Worm (Caenorhabditis elegans): ENCODE data around the gene F23D12.3.

Gene F23D12.3

ce11 chrX:14470687-14471086, 28.3 kb downstream of the F23D12.3 start, which contains the start of gene M163.10:
Gene M163.10, plus strand, starts transcription at chrX:14470987.
- TF ChIP-seq nhr-77 (tag; optimal IDR thresholded peaks at IDR 0.05) (no peak), nhr-76 (tag; optimal IDR thresholded peaks at IDR 0.05) (no peak), snpc-4 (tag; optimal IDR thresholded peaks at IDR 0.05) (no peak), saeg-2 (GFP tag; IDR thresholded peaks at IDR 0.05) (no peak), lin-1 (GFP tag; IDR thresholded peaks at IDR 0.05) (no peak), pqm-1 (tag; optimal IDR thresholded peaks at IDR 0.05) (no peak), ctbp-1 (GFP tag; IDR thresholded peaks at IDR 0.05) (no peak), ceh-82 (tag; optimal IDR thresholded peaks at IDR 0.05) (no peak), ces-1 (GFP tag; optimal IDR thresholded peaks at IDR 0.05) (no peak), ztf-11 (tag; optimal IDR thresholded peaks at IDR 0.05) (no peak), spr-3 (GFP tag; optimal IDR thresholded peaks at IDR 0.05) (no peak), daf-8 (GFP tag; IDR thresholded peaks at IDR 0.05) (no peak), fkh-10 (GFP tag; optimal IDR thresholded peaks at IDR 0.05) (no peak), R02D3.7 (tag; optimal IDR thresholded peaks at IDR 0.05) (no peak), mxl-2 (GFP tag; conservative IDR thresholded peaks at IDR 0.05) (no peak), hlh-11 (tag; optimal IDR thresholded peaks at IDR 0.05) (no peak), ceh-20 (GFP tag; IDR thresholded peaks at IDR 0.05) (no peak), madf-5 (GFP tag; IDR thresholded peaks at IDR 0.05) (no peak), attf-4 (tag; optimal IDR thresholded peaks at IDR 0.05) (no peak), lin-38 (GFP tag; IDR thresholded peaks at IDR 0.05) (no peak)

- TF ChIP-seq nhr-41 (GFP tag; IDR thresholded peaks at IDR 0.05) (no peak), saeg-2 (GFP tag; IDR thresholded peaks at IDR 0.05) (no peak), pqm-1 (tag; optimal IDR thresholded peaks at IDR 0.05) (no peak), lsy-2 (tag; optimal IDR thresholded peaks at IDR 0.05) (no peak), daf-12 (tag; optimal IDR thresholded peaks at IDR 0.05) (no peak), nhr-11 (tag; optimal IDR thresholded peaks at IDR 0.05) (no peak), php-3 (GFP tag; IDR thresholded peaks at IDR 0.05) (no peak), zip-11 (GFP tag; IDR thresholded peaks at IDR 0.05) (no peak), ZK337.2 (GFP tag; IDR thresholded peaks at IDR 0.05) (no peak), unc-130 (GFP tag; optimal IDR thresholded peaks at IDR 0.05) (no peak), ceh-20 (GFP tag; IDR thresholded peaks at IDR 0.05) (no peak), tra-1 (GFP tag; IDR thresholded peaks at IDR 0.05) (no peak), lin-39 (tag; optimal IDR thresholded peaks at IDR 0.05) (no peak), ceh-28 (tag; optimal IDR thresholded peaks at IDR 0.05) (no peak), vab-7 (GFP tag; IDR thresholded peaks at IDR 0.05) (no peak), dmd-6 (GFP tag; IDR thresholded peaks at IDR 0.05) (no peak)
Measured at ce11 chrX:14473740-14474139, 31.3 kb downstream of the F23D12.3 start, which contains the start of gene M163.5. Gene M163.5, plus strand, starts transcription at chrX:14474040.

DNA sequence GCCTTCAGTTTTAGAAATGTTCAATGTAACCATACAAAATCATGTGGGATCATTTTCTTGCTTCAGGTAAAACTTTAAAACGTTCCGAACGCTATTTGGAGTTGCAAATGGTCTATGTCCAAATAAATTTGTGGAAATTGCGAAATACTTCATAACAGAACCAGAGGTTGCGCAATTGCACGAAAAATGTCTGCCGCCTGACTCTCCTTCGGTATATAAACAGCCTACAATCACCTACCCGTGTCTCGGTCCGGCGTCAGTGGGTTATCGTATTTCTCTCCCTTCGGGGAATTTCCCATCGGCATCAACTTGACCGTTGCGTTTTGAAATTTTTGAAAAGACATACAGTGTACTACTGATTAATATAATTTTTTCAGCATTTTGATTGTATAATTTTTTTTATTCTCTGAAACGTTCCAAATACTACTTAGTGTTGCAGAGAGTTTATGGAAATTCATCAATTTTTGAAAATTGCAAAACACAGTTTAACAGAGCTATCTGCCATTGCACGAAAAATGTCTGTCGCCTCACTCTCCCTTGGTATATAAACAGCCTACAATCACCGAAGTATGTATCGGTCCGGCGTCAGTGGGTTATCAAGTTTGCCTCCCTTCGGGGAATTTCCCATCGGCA, 34.3 kb downstream of the F23D12.3 start:
- no peak for TF ChIP-seq unc-39 (tag; optimal IDR thresholded peaks at IDR 0.05)
- TF ChIP-seq zfp-3 (GFP tag; conservative IDR thresholded peaks at IDR 0.05) = no peak; the same call in 1 of the 2 replicates
- TF ChIP-seq ces-1 (GFP tag; optimal IDR thresholded peaks at IDR 0.05) = no peak
- TF ChIP-seq F37D6.2 (tag; optimal IDR thresholded peaks at IDR 0.05) = no peak
- TF ChIP-seq ceh-20 (GFP tag; IDR thresholded peaks at IDR 0.05) = no peak; the same call in 1 of the 2 replicates
- 0 out of 2 replicates have a peak, but pooled peaks have one; percentile 12 for TF ChIP-seq daf-19 (GFP tag; conservative IDR thresholded peaks at IDR 0.05)
- TF ChIP-seq Y48G9A.11 (GFP tag; IDR thresholded peaks at IDR 0.05) = no peak
- peak; percentile 93 for TF ChIP-seq snpc-4 (tag; optimal IDR thresholded peaks at IDR 0.05)
- TF ChIP-seq mep-1 (tag; optimal IDR thresholded peaks at IDR 0.05) = no peak
- no peak for TF ChIP-seq saeg-2 (GFP tag; IDR thresholded peaks at IDR 0.05)
- peak; percentile 88 for TF ChIP-seq duxl-1 (tag; optimal IDR thresholded peaks at IDR 0.05; ENCODE audit: poor library complexity)
- TF ChIP-seq F44E2.7 (GFP tag; IDR thresholded peaks at IDR 0.05) = 0 out of 2 replicates have a peak, but pooled peaks have one; percentile 12
- TF ChIP-seq nhr-41 (GFP tag; IDR thresholded peaks at IDR 0.05) = no peak
- peak; percentile 28 for TF ChIP-seq lir-3 (tag; optimal IDR thresholded peaks at IDR 0.05)
- TF ChIP-seq lin-13 (GFP tag; optimal IDR thresholded peaks at IDR 0.05) = peak; percentile 11
- TF ChIP-seq ZK546.5 (tag; optimal IDR thresholded peaks at IDR 0.05) = no peak
- no peak for TF ChIP-seq lin-1 (GFP tag; IDR thresholded peaks at IDR 0.05)
- no peak for TF ChIP-seq set-16 (GFP tag; IDR thresholded peaks at IDR 0.05)
- TF ChIP-seq mxl-3 (GFP tag; optimal IDR thresholded peaks at IDR 0.05) = peak; percentile 36
- TF ChIP-seq daf-12 (tag; optimal IDR thresholded peaks at IDR 0.05) = no peak
- no peak for TF ChIP-seq hif-1 (tag; optimal IDR thresholded peaks at IDR 0.05)
- TF ChIP-seq Y105C5A.15 (GFP tag; IDR thresholded peaks at IDR 0.05) = 0 out of 2 replicates have a peak, but pooled peaks have one; percentile 36
